Worm (Caenorhabditis elegans): ENCODE results near the gene B0244.5.

DNA sequence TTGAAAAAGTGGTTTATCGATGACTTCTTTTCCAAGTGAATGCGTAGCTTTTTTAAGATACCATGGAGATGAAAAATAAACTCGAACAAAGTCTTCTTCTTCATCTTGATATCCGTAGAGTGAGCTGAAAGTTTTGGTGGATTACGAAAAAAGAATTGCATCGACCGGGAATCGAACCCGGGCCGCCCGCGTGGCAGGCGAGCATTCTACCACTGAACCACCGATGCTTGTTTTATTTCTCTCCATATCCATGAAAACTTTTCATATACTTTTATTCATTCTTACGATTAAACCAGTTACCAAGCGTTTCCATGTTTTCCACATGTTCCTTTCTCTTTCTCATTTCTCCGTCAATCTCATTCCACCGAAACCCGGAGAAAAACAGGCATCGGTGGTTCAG lies 37.4 kb downstream of the B0244.5 start:
- TF ChIP-seq sup-37 (GFP tag; optimal IDR thresholded peaks at IDR 0.05) (no peak), nhr-28 (tag; optimal IDR thresholded peaks at IDR 0.05) (no peak), pqm-1 (tag; optimal IDR thresholded peaks at IDR 0.05) (no peak), snpc-4 (tag; optimal IDR thresholded peaks at IDR 0.05) (no peak), nhr-237 (tag; optimal IDR thresholded peaks at IDR 0.05) (no peak), ceh-82 (tag; optimal IDR thresholded peaks at IDR 0.05) (no peak), zag-1 (tag; optimal IDR thresholded peaks at IDR 0.05) (no peak), unc-62 (GFP tag; optimal IDR thresholded peaks at IDR 0.05) (no peak), skn-1 (tag; optimal IDR thresholded peaks at IDR 0.05) (no peak), nhr-47 (tag; optimal IDR thresholded peaks at IDR 0.05) (no peak), blmp-1 (tag; optimal IDR thresholded peaks at IDR 0.05) (no peak)
